Fruit fly (Drosophila melanogaster) whole organism, wandering third instar larva: ENCODE data around the gene cac.

ENCODE experiments used
- Abd-B ChIP-seq: fragments of >200 bp; optimal IDR thresholded peaks from 2 replicates; lab custom pipeline; 2017; ENCODE audit warnings: missing biosample characterization, missing genetic modification characterization
- CG32264 ChIP-seq: fragments of 200-800 bp; sonication (Bioruptor generic); optimal IDR thresholded peaks from 2 replicates; lab custom pipeline; 2016; ENCODE audit warnings: missing biosample characterization, missing genetic modification characterization
- CG9705 ChIP-seq: fragments of 200-800 bp; sonication (Bioruptor generic); optimal IDR thresholded peaks from 2 replicates; lab custom pipeline; 2018; ENCODE audit warnings: missing biosample characterization, mild to moderate bottlenecking, missing genetic modification characterization
- CrebA ChIP-seq: fragments of 200-800 bp; sonication (Bioruptor generic); optimal IDR thresholded peaks from 2 replicates; lab custom pipeline; 2016; ENCODE audit warnings: missing biosample characterization, mild to moderate bottlenecking, missing genetic modification characterization, borderline replicate concordance
- Dif ChIP-seq: fragments of 200-275, 200-300 bp; sonication (Bioruptor generic); optimal IDR thresholded peaks from 2 replicates; lab custom pipeline; 2018; ENCODE audit warnings: missing biosample characterization, missing genetic modification characterization; ENCODE audit not compliant: partially characterized antibody
- GATAd ChIP-seq: sonication (Bioruptor generic); optimal IDR thresholded peaks from 2 replicates; lab custom pipeline; 2016; ENCODE audit warnings: missing biosample characterization, missing genetic modification characterization
- HLH106 ChIP-seq: fragments of 200-800 bp; optimal IDR thresholded peaks from 3 replicates; lab custom pipeline; 2019; ENCODE audit warnings: missing biosample characterization, mild to moderate bottlenecking, missing genetic modification characterization, moderate library complexity
- Hnf4 ChIP-seq: fragments of 200-800 bp; sonication (Bioruptor generic); optimal IDR thresholded peaks from 2 replicates; lab custom pipeline; 2016; ENCODE audit warnings: missing biosample characterization, mild to moderate bottlenecking, missing genetic modification characterization
- Hr83 ChIP-seq: fragments of 200-300 bp; sonication (Bioruptor generic); optimal IDR thresholded peaks from 2 replicates; lab custom pipeline; 2016; ENCODE audit warnings: missing biosample characterization, mild to moderate bottlenecking, missing genetic modification characterization, moderate library complexity; ENCODE audit not compliant: poor library complexity, severe bottlenecking
- Mio ChIP-seq: sonication (Bioruptor generic); optimal IDR thresholded peaks from 2 replicates; lab custom pipeline; 2016; ENCODE audit warnings: missing biosample characterization, missing genetic modification characterization
- Myc ChIP-seq: fragments of >200 bp; optimal IDR thresholded peaks from 2 replicates; lab custom pipeline; 2017
- N ChIP-seq: fragments of >200 bp; optimal IDR thresholded peaks from 2 replicates; lab custom pipeline; 2018; ENCODE audit warnings: missing biosample characterization, missing external identifiers, missing genetic modification characterization
- OdsH ChIP-seq: fragments of 200-800 bp; sonication (Bioruptor generic); optimal IDR thresholded peaks from 2 replicates; lab custom pipeline; 2016; ENCODE audit warnings: missing biosample characterization, mild to moderate bottlenecking, missing genetic modification characterization
- Rel ChIP-seq, 2 experiments: fragments of 200-800 bp; sonication (Bioruptor generic) in 1 of 2; optimal IDR thresholded peaks; 2 replicates in 1 of 2; 3 replicates in 1 of 2; lab custom pipeline; 2016 to 2019; ENCODE audit warnings: mild to moderate bottlenecking in 2 of 2, missing biosample characterization in 2 of 2, missing genetic modification characterization in 2 of 2, moderate library complexity in 1 of 2
- Sp1 ChIP-seq: fragments of 200-800 bp; sonication (Bioruptor generic); optimal IDR thresholded peaks from 3 replicates; lab custom pipeline; 2019; ENCODE audit warnings: missing biosample characterization, mild to moderate bottlenecking, missing genetic modification characterization, moderate library complexity
- br ChIP-seq: fragments of 200-800 bp; sonication (Bioruptor generic); optimal IDR thresholded peaks from 2 replicates; lab custom pipeline; 2016; ENCODE audit warnings: missing biosample characterization, missing genetic modification characterization
- brk ChIP-seq: fragments of 200-800 bp; sonication (Bioruptor generic); optimal IDR thresholded peaks from 2 replicates; lab custom pipeline; 2016; ENCODE audit warnings: missing biosample characterization, mild to moderate bottlenecking, missing genetic modification characterization
- dl ChIP-seq, 2 experiments: fragments of 175-275, 200-275 bp in 1 of 2; fragments of 200-275 bp in 1 of 2; sonication (Bioruptor generic); optimal IDR thresholded peaks; lab custom pipeline; 2018; ENCODE audit warnings: mild to moderate bottlenecking in 2 of 2, missing biosample characterization in 2 of 2, missing genetic modification characterization in 2 of 2, moderate library complexity in 2 of 2; ENCODE audit not compliant: partially characterized antibody in 2 of 2, insufficient read depth in 1 of 2
- dmrt93B ChIP-seq: fragments of 200-800 bp; sonication (Bioruptor generic); optimal IDR thresholded peaks from 2 replicates; lab custom pipeline; 2018; ENCODE audit warnings: missing biosample characterization, mild to moderate bottlenecking, missing genetic modification characterization
- dsf ChIP-seq: sonication (Bioruptor generic); optimal IDR thresholded peaks from 2 replicates; lab custom pipeline; 2016; ENCODE audit warnings: missing biosample characterization, missing genetic modification characterization, borderline replicate concordance
- ey ChIP-seq: fragments of 200-800 bp; sonication (Bioruptor generic); optimal IDR thresholded peaks from 2 replicates; lab custom pipeline; 2016; ENCODE audit warnings: missing biosample characterization, missing genetic modification characterization
- foxo ChIP-seq, 2 experiments: fragments of 200-800 bp; sonication (Bioruptor generic); optimal IDR thresholded peaks; 2 replicates in 1 of 2; 3 replicates in 1 of 2; lab custom pipeline; 2016 to 2017; ENCODE audit warnings: missing biosample characterization in 2 of 2, missing genetic modification characterization in 2 of 2
- fru ChIP-seq: fragments of 200-800 bp; sonication (Bioruptor generic); optimal IDR thresholded peaks from 3 replicates; lab custom pipeline; 2016; ENCODE audit warnings: missing biosample characterization, mild to moderate bottlenecking, missing genetic modification characterization
- h ChIP-seq: fragments of 200-800 bp; sonication (Bioruptor generic); optimal IDR thresholded peaks from 3 replicates; lab custom pipeline; 2016; ENCODE audit warnings: missing biosample characterization, mild to moderate bottlenecking, missing genetic modification characterization
- jim ChIP-seq: fragments of 175-275, 200-325 bp; sonication (Bioruptor generic); optimal IDR thresholded peaks from 2 replicates; lab custom pipeline; 2016; ENCODE audit warnings: missing biosample characterization, mild to moderate bottlenecking, missing genetic modification characterization
- pan ChIP-seq: fragments of >200 bp; optimal IDR thresholded peaks from 2 replicates; lab custom pipeline; 2017
- psq ChIP-seq: fragments of 200-800 bp; sonication (Bioruptor generic); optimal IDR thresholded peaks from 3 replicates; lab custom pipeline; 2017; ENCODE audit warnings: missing biosample characterization, mild to moderate bottlenecking, missing genetic modification characterization, moderate library complexity
- rgr ChIP-seq: fragments of 200-800 bp; sonication (Bioruptor generic); optimal IDR thresholded peaks from 3 replicates; lab custom pipeline; 2016; ENCODE audit warnings: missing biosample characterization, mild to moderate bottlenecking, missing genetic modification characterization
- sage ChIP-seq: fragments of 200-800 bp; sonication (Bioruptor generic); optimal IDR thresholded peaks from 2 replicates; lab custom pipeline; 2016; ENCODE audit warnings: missing biosample characterization, mild to moderate bottlenecking, missing genetic modification characterization
- sv ChIP-seq: fragments of 200-800 bp; sonication (Bioruptor generic); optimal IDR thresholded peaks from 3 replicates; lab custom pipeline; 2016; ENCODE audit warnings: missing biosample characterization, missing genetic modification characterization
- tai ChIP-seq: sonication (Bioruptor generic); optimal IDR thresholded peaks from 2 replicates; lab custom pipeline; 2016; ENCODE audit warnings: missing biosample characterization, missing genetic modification characterization
- usp ChIP-seq: fragments of >200 bp; optimal IDR thresholded peaks from 2 replicates; lab custom pipeline; 2017; ENCODE audit warnings: missing biosample characterization, missing genetic modification characterization
- woc ChIP-seq: sonication (Bioruptor generic); optimal IDR thresholded peaks from 2 replicates; lab custom pipeline; 2016; ENCODE audit warnings: missing biosample characterization, mild to moderate bottlenecking, missing genetic modification characterization

The cac gene

dm6 chrX:11983838-11984237 is 1.0 kb downstream of the cac start:
- no peak for TF ChIP-seq Dif (GFP tag; lab: Kevin White, UChicago)
- TF ChIP-seq Hnf4 (GFP tag; lab: Kevin White, UChicago): no peak
- no peak for TF ChIP-seq CG9705
- TF ChIP-seq GATAd (GFP tag; lab: Kevin White, UChicago): no peak

dm6 chrX:11930726-11931125 is 54.2 kb downstream of the cac start, which contains the start of gene Pdzd8:
Pdzd8 (minus strand) TSS chrX:11930850.
- no peak for TF ChIP-seq Hr83 (GFP tag; lab: Kevin White, UChicago)
- no peak for TF ChIP-seq usp (GFP tag; lab: Kevin White, UChicago)
- no peak for TF ChIP-seq Rel (GFP tag; optimal IDR thresholded peaks at IDR 0.05; lab: Kevin White, UChicago)
- no peak for TF ChIP-seq Rel (tag; optimal IDR thresholded peaks at IDR 0.05; lab: Kevin White, UChicago)
- no peak for TF ChIP-seq br (GFP tag; lab: Kevin White, UChicago)
- TF ChIP-seq tai (GFP tag; lab: Kevin White, UChicago): no peak
- TF ChIP-seq Abd-B (GFP tag; lab: Kevin White, UChicago): no peak
- no peak for TF ChIP-seq CG9705
- TF ChIP-seq fru: no peak
- TF ChIP-seq pan (lab: Kevin White, UChicago): no peak
- TF ChIP-seq Sp1 (GFP tag; lab: Kevin White, UChicago): no peak
- TF ChIP-seq, all 38 proteins: peak for 0

DNA sequence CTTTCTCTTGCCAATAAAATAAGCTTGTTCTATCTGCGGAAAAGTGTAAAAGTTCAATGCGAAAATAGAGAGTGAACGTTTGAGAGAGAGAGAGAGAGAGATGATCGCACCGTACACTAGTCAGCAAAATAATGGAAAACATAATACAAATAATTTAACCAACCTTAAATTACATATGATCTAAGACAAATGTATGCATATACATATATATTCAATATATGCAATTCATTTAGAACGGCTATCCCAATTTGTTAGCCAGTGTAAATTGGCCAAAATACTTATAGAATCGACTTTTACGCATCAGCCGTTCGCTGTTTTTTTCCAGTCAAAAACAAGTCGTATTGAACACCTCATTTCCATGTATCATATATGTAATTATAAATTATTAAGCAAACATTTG is 59.7 kb downstream of the cac start:
- TF ChIP-seq Hr83 (GFP tag; lab: Kevin White, UChicago) (peak; percentile 2), sage (peak; percentile 60), dsf (no peak), N (GFP tag; lab: Kevin White, UChicago) (no peak), jim (no peak), rgr (GFP tag; lab: Kevin White, UChicago) (peak; percentile 68), br (GFP tag; lab: Kevin White, UChicago) (peak; percentile 19), brk (GFP tag; lab: Kevin White, UChicago) (peak; percentile 68), foxo (GFP tag; optimal IDR thresholded peaks at IDR 0.05; lab: Kevin White, UChicago) (peak in 1 of 2 experiments; percentile 67), Rel (GFP tag; optimal IDR thresholded peaks at IDR 0.05; lab: Kevin White, UChicago) (no peak), Rel (tag; optimal IDR thresholded peaks at IDR 0.05; lab: Kevin White, UChicago) (peak; percentile 56), CrebA (no peak), usp (GFP tag; lab: Kevin White, UChicago) (no peak), HLH106 (peak; percentile 88), dl (GFP tag; optimal IDR thresholded peaks at IDR 0.05; lab: Kevin White, UChicago; ENCODE audit: insufficient read depth in 1 of 2, partially characterized antibody in 2 of 2) (no peak), Hnf4 (GFP tag; lab: Kevin White, UChicago) (peak; percentile 59), CG32264 (peak; percentile 42), pan (lab: Kevin White, UChicago) (no peak), Sp1 (GFP tag; lab: Kevin White, UChicago) (peak; percentile 75), fru (peak; percentile 55), ey (GFP tag; lab: Kevin White, UChicago) (peak; percentile 69), Myc (lab: Kevin White, UChicago) (no peak), sv (no peak), CG9705 (peak; percentile 30), dmrt93B (GFP tag; lab: Kevin White, UChicago) (peak; percentile 47), Mio (GFP tag; lab: Kevin White, UChicago) (no peak), psq (GFP tag; lab: Kevin White, UChicago) (peak; percentile 29), h (GFP tag; lab: Kevin White, UChicago) (peak; percentile 80), woc (GFP tag; lab: Kevin White, UChicago) (peak; percentile 23), OdsH (GFP tag; lab: Kevin White, UChicago) (peak; percentile 57)

DNA sequence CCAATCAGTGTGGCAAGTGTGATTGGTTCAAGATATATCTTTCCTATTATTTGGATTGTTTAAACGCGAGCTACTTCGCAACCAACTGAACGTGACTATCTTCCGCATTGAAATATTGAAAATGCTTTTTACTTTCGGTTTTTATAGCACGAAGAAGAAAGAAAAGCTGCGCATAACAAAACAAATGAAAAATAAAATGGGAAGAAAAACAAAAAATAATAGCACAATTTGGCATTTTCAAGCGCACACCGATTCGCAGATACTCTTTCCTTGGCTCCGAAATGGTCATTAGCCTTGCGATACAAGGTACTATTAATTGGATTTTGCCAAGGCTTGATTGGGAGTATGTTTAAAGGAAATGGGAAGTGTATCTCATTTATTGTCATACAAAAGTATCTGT is 60.3 kb downstream of the cac start, which contains the start of gene Sclp:
Gene Sclp, minus strand, starts transcription at position 101 of the 400 bp plus-strand sequence.
- no peak for TF ChIP-seq woc (GFP tag; lab: Kevin White, UChicago)
- no peak for TF ChIP-seq usp (GFP tag; lab: Kevin White, UChicago)
- TF ChIP-seq rgr (GFP tag; lab: Kevin White, UChicago): no peak
- no peak for TF ChIP-seq Rel (GFP tag; optimal IDR thresholded peaks at IDR 0.05; lab: Kevin White, UChicago)
- TF ChIP-seq Rel (tag; optimal IDR thresholded peaks at IDR 0.05; lab: Kevin White, UChicago): peak; percentile 1
- TF ChIP-seq sv: no peak
- no peak for TF ChIP-seq Myc (lab: Kevin White, UChicago)
- no peak for TF ChIP-seq foxo (GFP tag; optimal IDR thresholded peaks at IDR 0.05; lab: Kevin White, UChicago)
- no peak for TF ChIP-seq dsf
- TF ChIP-seq HLH106: peak; percentile 34
- TF ChIP-seq Sp1 (GFP tag; lab: Kevin White, UChicago): peak; percentile 10
